Worm (Caenorhabditis elegans): Measurements from ENCODE around the gene cyn-3.

DNA sequence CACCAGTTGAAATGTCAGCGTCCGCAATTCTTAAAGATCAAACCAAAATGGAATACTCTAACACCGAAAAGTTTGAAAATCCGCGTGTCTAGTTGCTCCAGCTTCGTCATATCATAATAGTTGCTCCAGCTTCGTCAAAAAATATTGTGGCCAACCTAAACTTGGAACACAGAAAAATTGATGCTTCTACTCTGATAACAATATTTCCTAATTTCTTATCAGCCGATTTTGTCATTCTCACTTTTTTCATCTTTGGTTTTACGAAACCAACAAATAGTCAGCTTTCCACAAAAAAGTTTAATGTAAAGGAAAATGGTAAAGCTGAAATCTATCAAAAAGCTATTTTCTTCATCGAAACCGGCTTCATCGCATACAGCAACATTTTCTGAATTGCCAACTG, 7.3 kb upstream of the cyn-3 start, which contains the start of gene fbxa-84:
- TF ChIP-seq hif-1 (tag; optimal IDR thresholded peaks at IDR 0.05) (no peak), pha-4 (GFP tag; IDR thresholded peaks at IDR 0.05) (no peak), pha-4 (tag; optimal IDR thresholded peaks at IDR 0.05) (no peak), skn-1 (tag; optimal IDR thresholded peaks at IDR 0.05) (no peak), zip-2 (tag; optimal IDR thresholded peaks at IDR 0.05) (no peak), pqm-1 (tag; optimal IDR thresholded peaks at IDR 0.05) (peak; percentile 9), F49E8.2 (tag; optimal IDR thresholded peaks at IDR 0.05; ENCODE audit: borderline replicate concordance) (no peak), aly-2 (tag; optimal IDR thresholded peaks at IDR 0.05) (no peak), nhr-77 (tag; optimal IDR thresholded peaks at IDR 0.05) (no peak), ama-1 (optimal IDR thresholded peaks at IDR 0.05) (no peak), nhr-25 (tag; optimal IDR thresholded peaks at IDR 0.05; ENCODE audit: borderline replicate concordance, insufficient read depth) (no peak)
